Worm (Caenorhabditis elegans): ENCODE data around the gene tbx-9.

tbx-9 gene

DNA sequence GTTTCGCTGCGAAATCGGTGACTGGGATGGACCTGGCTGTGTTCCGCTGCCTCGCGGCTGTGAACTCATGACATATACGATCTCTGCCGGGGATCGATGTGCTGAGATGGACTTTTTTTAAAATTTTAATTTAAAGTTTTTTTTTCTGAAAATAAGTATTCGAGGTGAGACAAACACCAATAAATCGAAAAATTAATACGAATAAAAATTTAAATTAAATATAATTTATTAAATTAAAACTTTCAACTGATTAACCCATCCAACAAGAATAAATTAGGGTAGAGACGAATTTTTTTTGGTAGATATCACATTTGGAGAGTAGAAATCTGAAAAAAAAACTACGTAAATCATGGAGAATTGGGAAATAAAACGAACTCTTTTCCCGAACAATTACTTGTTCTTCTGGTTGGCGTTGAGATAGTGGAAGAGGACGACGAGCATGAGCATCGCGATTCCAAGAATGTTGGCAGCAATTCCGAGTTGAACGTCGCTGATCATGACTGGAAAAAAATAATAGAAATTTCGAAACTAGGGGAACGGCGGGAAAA is 23.5 kb downstream of the tbx-9 start, which contains the start of the genes unc-50 and ostf-4:
Gene unc-50 (minus strand): TSS at position 101 of the 548 bp plus-strand sequence.
Gene ostf-4 (minus strand): TSS at position 498 of the 548 bp plus-strand sequence.
- TF ChIP-seq ceh-13 (GFP tag; optimal IDR thresholded peaks at IDR 0.05), result no peak
- no peak for TF ChIP-seq ceh-36 (tag; optimal IDR thresholded peaks at IDR 0.05)
- no peak for TF ChIP-seq hnd-1 (tag; optimal IDR thresholded peaks at IDR 0.05)
- no peak for TF ChIP-seq pes-1 (GFP tag; IDR thresholded peaks at IDR 0.05)
- no peak for TF ChIP-seq scrt-1 (GFP tag; IDR thresholded peaks at IDR 0.05)
- no peak for TF ChIP-seq ama-1 (optimal IDR thresholded peaks at IDR 0.05)
- no peak for TF ChIP-seq B0310.2 (tag; optimal IDR thresholded peaks at IDR 0.05)
- TF ChIP-seq F13C5.2 (tag; optimal IDR thresholded peaks at IDR 0.05), result no peak
- TF ChIP-seq tbx-37 (GFP tag; conservative IDR thresholded peaks at IDR 0.05), result no peak
- TF ChIP-seq ets-7 (tag; optimal IDR thresholded peaks at IDR 0.05), result no peak
- TF ChIP-seq hmg-4 (GFP tag; optimal IDR thresholded peaks at IDR 0.05), result no peak

DNA sequence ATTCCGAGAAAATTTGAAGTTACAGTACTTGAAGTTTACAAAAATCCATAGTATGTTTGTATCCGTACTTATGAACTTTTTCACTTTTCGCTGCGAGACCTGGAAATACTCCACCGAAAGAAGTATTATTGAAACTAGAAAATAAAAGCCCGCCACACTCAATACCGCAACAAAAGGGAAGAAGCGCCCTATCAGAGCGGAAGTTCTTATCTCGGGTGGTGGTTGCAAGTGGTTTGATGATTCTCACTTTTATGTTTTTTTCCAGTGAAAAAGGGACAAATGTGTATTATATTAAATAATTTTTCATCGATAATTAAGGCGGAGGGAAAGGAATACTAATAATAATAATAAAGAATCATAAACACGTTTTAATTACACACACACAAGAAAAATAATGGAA is 27.4 kb downstream of the tbx-9 start:
- no peak for TF ChIP-seq ama-1 (optimal IDR thresholded peaks at IDR 0.05)

DNA sequence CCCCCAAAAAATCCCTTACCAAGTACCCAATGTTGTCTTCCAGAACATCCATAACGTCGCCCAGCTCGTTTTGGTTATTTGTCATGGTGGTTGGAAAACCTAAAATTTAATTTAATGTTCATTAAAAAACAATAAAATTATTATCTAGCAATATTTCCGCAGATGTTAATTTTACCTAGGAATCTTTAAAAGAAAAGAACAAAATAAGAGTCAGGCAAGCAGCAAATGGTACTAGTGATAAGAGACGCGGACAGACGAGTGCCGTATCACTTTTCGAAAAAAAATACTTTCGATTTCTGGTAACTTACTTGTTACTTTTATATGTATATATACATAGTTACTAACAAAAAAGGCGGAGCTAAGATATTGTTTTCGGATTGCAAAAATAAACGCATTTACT is 30.6 kb downstream of the tbx-9 start, which contains the start of gene T07A5.7:
Gene T07A5.7 (minus strand): TSS at position 101 of the 400 bp plus-strand sequence.
- no peak for TF ChIP-seq pes-1 (GFP tag; IDR thresholded peaks at IDR 0.05)
- no peak for TF ChIP-seq sea-1 (GFP tag; conservative IDR thresholded peaks at IDR 0.05)
- TF ChIP-seq ceh-36 (tag; optimal IDR thresholded peaks at IDR 0.05), result no peak
- TF ChIP-seq B0310.2 (tag; optimal IDR thresholded peaks at IDR 0.05), result no peak
- TF ChIP-seq aly-1 (tag; optimal IDR thresholded peaks at IDR 0.05), result no peak
- TF ChIP-seq tbx-37 (GFP tag; conservative IDR thresholded peaks at IDR 0.05), result no peak
- TF ChIP-seq ceh-13 (GFP tag; optimal IDR thresholded peaks at IDR 0.05), result no peak
- no peak for TF ChIP-seq tra-4 (tag; optimal IDR thresholded peaks at IDR 0.05)
- TF ChIP-seq F13C5.2 (tag; optimal IDR thresholded peaks at IDR 0.05), result no peak
- no peak for TF ChIP-seq hnd-1 (tag; optimal IDR thresholded peaks at IDR 0.05)
- TF ChIP-seq flt-1 (GFP tag; IDR thresholded peaks at IDR 0.05), result no peak
- TF ChIP-seq ama-1 (optimal IDR thresholded peaks at IDR 0.05), result no peak
- TF ChIP-seq tbx-11 (GFP tag; IDR thresholded peaks at IDR 0.05), result no peak
- no peak for TF ChIP-seq hmg-4 (GFP tag; optimal IDR thresholded peaks at IDR 0.05)
- no peak for TF ChIP-seq scrt-1 (GFP tag; IDR thresholded peaks at IDR 0.05)
- TF ChIP-seq ets-7 (tag; optimal IDR thresholded peaks at IDR 0.05), result no peak
- no peak for TF ChIP-seq hmbx-1 (tag; optimal IDR thresholded peaks at IDR 0.05)

DNA sequence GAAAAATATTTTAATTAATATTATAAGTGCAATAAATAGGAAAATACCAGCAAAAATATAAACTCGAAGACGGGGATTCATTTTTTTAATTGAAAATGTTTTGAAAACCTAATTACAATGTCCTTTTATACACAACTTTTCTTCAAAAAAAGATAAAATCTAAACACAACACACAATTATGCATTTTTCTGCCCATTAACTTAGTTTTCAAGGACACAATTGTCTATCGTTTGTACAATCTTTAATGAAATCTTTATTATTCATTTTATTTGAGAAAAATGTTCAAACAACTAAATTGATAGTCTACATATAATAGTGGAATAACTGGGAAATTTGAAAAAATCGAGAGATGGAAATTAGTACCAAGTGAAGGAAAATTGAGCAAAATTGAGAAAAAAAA is 35.6 kb downstream of the tbx-9 start, which contains the start of gene T07A5.1:
Gene T07A5.1 (minus strand): TSS at position 149 of the 400 bp plus-strand sequence.
- no peak for TF ChIP-seq ama-1 (optimal IDR thresholded peaks at IDR 0.05)
- TF ChIP-seq hmbx-1 (tag; optimal IDR thresholded peaks at IDR 0.05), result no peak
- TF ChIP-seq B0310.2 (tag; optimal IDR thresholded peaks at IDR 0.05), result no peak
- TF ChIP-seq aly-1 (tag; optimal IDR thresholded peaks at IDR 0.05), result no peak
- no peak for TF ChIP-seq tbx-11 (GFP tag; IDR thresholded peaks at IDR 0.05)
- no peak for TF ChIP-seq ceh-36 (tag; optimal IDR thresholded peaks at IDR 0.05)

DNA sequence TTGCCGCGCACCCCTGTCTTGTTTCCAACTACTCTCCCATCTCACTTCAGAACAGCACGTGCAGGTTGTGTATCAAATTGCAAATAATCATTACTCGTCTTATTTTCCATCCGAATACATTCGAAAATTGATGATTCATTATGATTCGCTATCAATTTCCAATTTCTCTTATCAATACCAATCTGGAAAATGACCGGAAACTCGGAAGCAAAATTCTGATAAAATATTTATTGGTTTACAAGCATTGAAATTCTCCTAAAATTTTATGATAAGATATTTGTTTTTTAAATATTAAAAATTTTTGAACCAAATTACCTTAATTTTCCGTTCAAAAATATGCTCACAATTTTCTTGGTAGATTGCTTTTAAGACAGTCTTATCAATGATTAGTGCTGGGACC is 36.4 kb downstream of the tbx-9 start:
- no peak for TF ChIP-seq ama-1 (optimal IDR thresholded peaks at IDR 0.05)
- no peak for TF ChIP-seq pes-1 (GFP tag; IDR thresholded peaks at IDR 0.05)
- no peak for TF ChIP-seq scrt-1 (GFP tag; IDR thresholded peaks at IDR 0.05)
- TF ChIP-seq F13C5.2 (tag; optimal IDR thresholded peaks at IDR 0.05), result no peak
- TF ChIP-seq ceh-36 (tag; optimal IDR thresholded peaks at IDR 0.05), result no peak
- no peak for TF ChIP-seq ets-7 (tag; optimal IDR thresholded peaks at IDR 0.05)
- no peak for TF ChIP-seq tbx-37 (GFP tag; conservative IDR thresholded peaks at IDR 0.05)
- TF ChIP-seq aly-1 (tag; optimal IDR thresholded peaks at IDR 0.05), result no peak
- no peak for TF ChIP-seq flt-1 (GFP tag; IDR thresholded peaks at IDR 0.05)
- TF ChIP-seq ceh-13 (GFP tag; optimal IDR thresholded peaks at IDR 0.05), result no peak

DNA sequence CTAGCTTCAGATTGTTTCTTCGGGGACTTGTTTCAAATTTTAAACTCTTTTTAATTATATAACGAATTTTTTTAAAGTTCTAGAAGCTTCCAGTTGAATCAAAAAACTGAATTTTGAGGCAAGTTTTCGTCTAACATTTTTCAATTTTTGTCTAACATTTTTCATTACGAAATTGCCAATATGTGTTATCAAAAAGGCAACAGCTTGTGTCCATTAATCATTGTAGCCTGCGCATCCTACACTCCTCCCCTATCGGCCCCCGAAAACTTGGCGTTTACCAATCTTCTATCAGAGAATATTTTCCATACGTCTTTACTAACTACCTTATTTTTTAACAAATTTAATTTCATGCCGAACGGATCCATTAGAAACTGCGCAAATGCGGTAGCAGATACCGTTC is 41.6 kb downstream of the tbx-9 start, which contains the start of gene vglu-3:
Gene vglu-3 (plus strand): TSS at position 301 of the 400 bp plus-strand sequence.
- no peak for TF ChIP-seq hmbx-1 (tag; optimal IDR thresholded peaks at IDR 0.05)
- no peak for TF ChIP-seq aly-1 (tag; optimal IDR thresholded peaks at IDR 0.05)
- TF ChIP-seq hmg-4 (GFP tag; optimal IDR thresholded peaks at IDR 0.05), result no peak
- TF ChIP-seq ceh-36 (tag; optimal IDR thresholded peaks at IDR 0.05), result no peak
- no peak for TF ChIP-seq F13C5.2 (tag; optimal IDR thresholded peaks at IDR 0.05)
- no peak for TF ChIP-seq B0310.2 (tag; optimal IDR thresholded peaks at IDR 0.05)
- TF ChIP-seq tbx-11 (GFP tag; IDR thresholded peaks at IDR 0.05), result no peak
- no peak for TF ChIP-seq hnd-1 (tag; optimal IDR thresholded peaks at IDR 0.05)
- no peak for TF ChIP-seq ama-1 (optimal IDR thresholded peaks at IDR 0.05)
- TF ChIP-seq ceh-13 (GFP tag; optimal IDR thresholded peaks at IDR 0.05), result no peak
- no peak for TF ChIP-seq sea-1 (GFP tag; conservative IDR thresholded peaks at IDR 0.05)
- no peak for TF ChIP-seq pes-1 (GFP tag; IDR thresholded peaks at IDR 0.05)

DNA sequence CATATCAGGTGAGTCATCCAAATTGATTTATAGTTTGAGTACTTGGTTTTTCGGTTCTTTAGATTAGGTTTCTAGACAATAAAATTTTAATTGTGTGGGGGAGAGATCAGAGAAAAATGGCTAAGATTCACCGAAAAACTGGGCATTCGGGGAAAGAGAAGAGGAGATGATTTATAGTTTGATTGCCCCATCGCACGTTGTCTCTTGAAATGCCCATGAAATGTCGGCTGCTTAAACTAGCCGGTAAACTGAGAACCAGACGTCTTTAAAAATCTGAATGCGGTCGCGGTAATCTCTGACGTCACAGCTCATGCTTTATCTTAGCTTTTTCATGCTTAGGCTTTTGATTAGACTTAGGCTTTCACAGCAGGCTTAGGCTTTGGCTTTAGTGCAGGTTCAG is 44.8 kb downstream of the tbx-9 start:
- TF ChIP-seq pes-1 (GFP tag; IDR thresholded peaks at IDR 0.05) (no peak), aly-1 (tag; optimal IDR thresholded peaks at IDR 0.05) (no peak), F13C5.2 (tag; optimal IDR thresholded peaks at IDR 0.05) (no peak), ceh-13 (GFP tag; optimal IDR thresholded peaks at IDR 0.05) (no peak), ama-1 (optimal IDR thresholded peaks at IDR 0.05) (no peak), hmbx-1 (tag; optimal IDR thresholded peaks at IDR 0.05) (no peak), tbx-37 (GFP tag; conservative IDR thresholded peaks at IDR 0.05) (no peak)

DNA sequence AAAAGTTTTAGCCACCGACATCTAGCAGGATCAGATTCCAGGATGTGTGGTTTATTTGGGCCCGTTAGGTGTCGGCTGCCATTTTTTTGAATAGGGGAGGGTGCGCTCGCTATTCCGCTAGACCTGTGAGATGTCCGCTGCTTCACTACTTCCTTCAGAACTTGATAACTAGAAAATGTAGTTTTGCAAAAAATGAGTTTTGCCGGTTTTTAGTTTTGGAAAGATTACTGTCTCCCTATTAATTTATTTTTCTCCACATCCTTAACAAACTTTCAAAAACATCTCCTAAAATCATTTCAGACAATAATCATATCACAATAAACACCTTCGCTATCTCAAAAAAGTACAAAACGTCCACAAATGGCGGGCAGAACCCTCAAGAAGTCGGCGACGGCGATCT is 46.8 kb downstream of the tbx-9 start, which contains the start of gene vglu-2:
Gene vglu-2 (plus strand): TSS at position 301 of the 400 bp plus-strand sequence.
- TF ChIP-seq tbx-37 (GFP tag; conservative IDR thresholded peaks at IDR 0.05), result no peak
- no peak for TF ChIP-seq hmg-4 (GFP tag; optimal IDR thresholded peaks at IDR 0.05)
- TF ChIP-seq ceh-13 (GFP tag; optimal IDR thresholded peaks at IDR 0.05), result no peak
- no peak for TF ChIP-seq flt-1 (GFP tag; IDR thresholded peaks at IDR 0.05)
- TF ChIP-seq ceh-36 (tag; optimal IDR thresholded peaks at IDR 0.05), result no peak
- TF ChIP-seq ama-1 (optimal IDR thresholded peaks at IDR 0.05), result no peak
- no peak for TF ChIP-seq pes-1 (GFP tag; IDR thresholded peaks at IDR 0.05)
- TF ChIP-seq hmbx-1 (tag; optimal IDR thresholded peaks at IDR 0.05), result no peak
- TF ChIP-seq hnd-1 (tag; optimal IDR thresholded peaks at IDR 0.05), result no peak
- no peak for TF ChIP-seq aly-1 (tag; optimal IDR thresholded peaks at IDR 0.05)
- no peak for TF ChIP-seq B0310.2 (tag; optimal IDR thresholded peaks at IDR 0.05)
